Worm (Caenorhabditis elegans): Measurements from ENCODE around the gene let-805.

The let-805 gene

DNA sequence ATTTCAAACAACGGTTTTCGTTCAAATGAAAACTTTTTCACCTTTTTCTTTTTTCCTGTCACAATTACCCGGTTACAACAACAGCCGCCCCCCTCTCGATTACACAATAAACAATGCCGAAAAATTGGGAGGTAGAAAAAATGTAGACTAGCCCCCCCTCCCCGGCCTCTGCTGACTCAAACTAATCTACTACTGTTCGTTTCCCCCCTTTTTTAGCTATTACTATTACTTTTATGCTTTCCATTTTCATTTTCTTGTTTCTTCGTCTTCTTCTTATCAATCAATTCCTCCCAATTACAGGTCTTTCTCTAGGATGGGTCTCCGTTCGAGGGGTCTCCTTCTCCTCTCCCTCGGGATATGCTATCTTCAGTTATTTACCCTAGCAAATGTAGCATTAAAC, at the start of gene let-805:
let-805 (plus strand) TSS at position 301 of the 400 bp plus-strand sequence.
- TF ChIP-seq tbx-11 (GFP tag; IDR thresholded peaks at IDR 0.05), result no peak
- no peak for TF ChIP-seq aly-1 (tag; optimal IDR thresholded peaks at IDR 0.05)
- TF ChIP-seq hmg-4 (GFP tag; optimal IDR thresholded peaks at IDR 0.05), result no peak
- no peak for TF ChIP-seq F13C5.2 (tag; optimal IDR thresholded peaks at IDR 0.05)
- no peak for TF ChIP-seq tbx-37 (GFP tag; conservative IDR thresholded peaks at IDR 0.05)

DNA sequence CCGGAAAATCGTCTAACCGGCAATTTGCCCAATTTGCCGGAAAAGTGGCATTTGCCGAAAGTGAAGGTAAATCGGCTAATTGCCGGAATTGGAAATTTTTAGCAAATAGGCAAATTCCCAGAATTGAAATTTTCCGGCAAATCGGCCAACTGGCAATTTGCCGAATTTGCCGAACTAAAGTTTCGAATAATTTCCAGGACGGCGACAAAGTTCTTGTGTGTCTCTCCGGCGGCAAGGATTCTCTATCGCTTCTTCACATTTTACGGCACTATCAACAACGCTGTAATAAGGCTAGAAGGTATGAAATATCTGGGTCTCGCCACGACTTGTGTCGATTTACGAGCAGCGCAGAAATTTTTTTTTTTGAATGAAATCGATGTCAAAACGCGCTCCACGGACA, 41.7 kb upstream of the let-805 start:
- TF ChIP-seq F13C5.2 (tag; optimal IDR thresholded peaks at IDR 0.05), result no peak
- no peak for TF ChIP-seq sea-1 (GFP tag; conservative IDR thresholded peaks at IDR 0.05)
- no peak for TF ChIP-seq B0310.2 (tag; optimal IDR thresholded peaks at IDR 0.05)
- no peak for TF ChIP-seq tbx-37 (GFP tag; conservative IDR thresholded peaks at IDR 0.05)
- no peak for TF ChIP-seq hmg-4 (GFP tag; optimal IDR thresholded peaks at IDR 0.05)
- TF ChIP-seq scrt-1 (GFP tag; IDR thresholded peaks at IDR 0.05), result no peak
- no peak for TF ChIP-seq pes-1 (GFP tag; IDR thresholded peaks at IDR 0.05)
- TF ChIP-seq hnd-1 (tag; optimal IDR thresholded peaks at IDR 0.05), result no peak
- TF ChIP-seq ama-1 (optimal IDR thresholded peaks at IDR 0.05), result no peak
- TF ChIP-seq ceh-36 (tag; optimal IDR thresholded peaks at IDR 0.05), result no peak
- no peak for TF ChIP-seq tra-4 (tag; optimal IDR thresholded peaks at IDR 0.05)
- TF ChIP-seq ets-7 (tag; optimal IDR thresholded peaks at IDR 0.05), result no peak

DNA sequence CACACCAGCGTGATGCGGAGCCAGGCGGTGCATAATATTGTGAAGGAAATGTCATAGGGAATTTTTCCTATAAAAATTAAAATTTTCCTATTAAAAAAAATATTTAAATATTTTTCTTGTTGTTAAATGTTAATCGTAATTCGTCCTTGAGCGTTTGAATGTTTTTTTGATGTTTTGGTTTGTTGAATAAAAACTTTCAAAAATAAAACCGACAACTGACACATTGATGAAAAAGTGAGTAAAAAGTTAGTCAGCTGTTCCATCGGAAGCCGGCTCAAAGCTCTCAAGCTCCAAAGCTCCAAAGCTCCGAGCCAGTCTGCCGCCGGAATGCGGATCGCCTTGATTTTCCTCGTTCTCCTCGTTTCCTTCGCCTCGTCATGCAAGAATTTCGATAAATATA, 39.2 kb upstream of the let-805 start, which contains the start of gene Y71H2B.4:
Y71H2B.4 (plus strand) TSS at position 301 of the 400 bp plus-strand sequence.
- TF ChIP-seq hnd-1 (tag; optimal IDR thresholded peaks at IDR 0.05) (no peak), tbx-11 (GFP tag; IDR thresholded peaks at IDR 0.05) (no peak), ceh-13 (GFP tag; optimal IDR thresholded peaks at IDR 0.05) (no peak), ceh-36 (tag; optimal IDR thresholded peaks at IDR 0.05) (no peak), hmbx-1 (tag; optimal IDR thresholded peaks at IDR 0.05) (no peak), scrt-1 (GFP tag; IDR thresholded peaks at IDR 0.05) (no peak), ets-7 (tag; optimal IDR thresholded peaks at IDR 0.05) (no peak), aly-1 (tag; optimal IDR thresholded peaks at IDR 0.05) (no peak), tbx-37 (GFP tag; conservative IDR thresholded peaks at IDR 0.05) (no peak), ama-1 (optimal IDR thresholded peaks at IDR 0.05) (no peak), sea-1 (GFP tag; conservative IDR thresholded peaks at IDR 0.05) (no peak), B0310.2 (tag; optimal IDR thresholded peaks at IDR 0.05) (no peak), F13C5.2 (tag; optimal IDR thresholded peaks at IDR 0.05) (no peak), pes-1 (GFP tag; IDR thresholded peaks at IDR 0.05) (no peak), flt-1 (GFP tag; IDR thresholded peaks at IDR 0.05) (no peak), tra-4 (tag; optimal IDR thresholded peaks at IDR 0.05) (no peak), hmg-4 (GFP tag; optimal IDR thresholded peaks at IDR 0.05) (no peak)

DNA sequence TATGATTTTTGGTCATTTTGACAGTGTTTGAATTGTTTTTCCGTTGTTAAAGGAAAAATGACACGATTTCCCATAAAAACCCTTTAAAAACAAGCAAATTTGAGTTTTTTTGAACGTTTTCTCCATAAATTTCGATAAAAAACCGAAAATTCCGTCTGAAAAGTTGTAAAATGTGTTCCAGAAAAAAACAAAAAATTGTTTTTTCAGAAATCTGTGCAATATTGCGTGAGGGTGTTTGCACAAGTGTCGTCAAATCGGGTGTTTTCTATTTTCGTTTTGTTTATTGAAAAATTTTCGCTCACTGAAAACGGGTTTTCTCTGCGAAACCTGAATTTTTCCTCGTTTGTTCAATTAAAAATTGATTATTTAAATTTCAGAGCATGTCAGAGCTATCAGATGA, 38.3 kb upstream of the let-805 start, which contains the start of gene ppfr-4:
ppfr-4 (plus strand) TSS at position 378 of the 400 bp plus-strand sequence.
- TF ChIP-seq scrt-1 (GFP tag; IDR thresholded peaks at IDR 0.05) (no peak), hmbx-1 (tag; optimal IDR thresholded peaks at IDR 0.05) (no peak), B0310.2 (tag; optimal IDR thresholded peaks at IDR 0.05) (no peak), tbx-37 (GFP tag; conservative IDR thresholded peaks at IDR 0.05) (no peak), ceh-36 (tag; optimal IDR thresholded peaks at IDR 0.05) (no peak), tbx-11 (GFP tag; IDR thresholded peaks at IDR 0.05) (no peak), F13C5.2 (tag; optimal IDR thresholded peaks at IDR 0.05) (no peak)

DNA sequence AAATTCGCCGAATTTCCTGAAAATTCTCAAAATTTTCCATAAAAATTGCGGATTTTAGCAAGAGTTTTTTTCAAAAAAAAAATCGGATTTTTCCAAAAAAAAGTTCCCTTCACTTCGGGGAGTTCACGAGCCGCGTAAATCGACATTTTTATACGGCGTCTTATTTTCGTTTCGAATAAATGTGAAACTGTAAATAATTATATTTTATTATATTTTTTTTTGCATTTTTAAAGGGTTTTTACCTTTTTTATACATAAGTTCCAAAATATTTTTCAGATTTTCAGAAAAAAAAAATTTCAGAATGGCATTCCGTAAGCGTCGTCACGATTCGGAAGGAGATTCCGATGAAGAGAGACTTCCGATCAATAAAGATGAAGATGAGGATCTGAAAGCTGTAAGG, 35.0 kb upstream of the let-805 start, which contains the start of gene Y71H2B.2:
Y71H2B.2 (plus strand) TSS at position 301 of the 400 bp plus-strand sequence.
- TF ChIP-seq ets-7 (tag; optimal IDR thresholded peaks at IDR 0.05) (no peak), ceh-36 (tag; optimal IDR thresholded peaks at IDR 0.05) (no peak), hmg-4 (GFP tag; optimal IDR thresholded peaks at IDR 0.05) (no peak), F13C5.2 (tag; optimal IDR thresholded peaks at IDR 0.05) (no peak), tbx-11 (GFP tag; IDR thresholded peaks at IDR 0.05) (no peak), B0310.2 (tag; optimal IDR thresholded peaks at IDR 0.05) (no peak), scrt-1 (GFP tag; IDR thresholded peaks at IDR 0.05) (no peak), tra-4 (tag; optimal IDR thresholded peaks at IDR 0.05) (no peak), aly-1 (tag; optimal IDR thresholded peaks at IDR 0.05) (no peak), tbx-37 (GFP tag; conservative IDR thresholded peaks at IDR 0.05) (no peak), hnd-1 (tag; optimal IDR thresholded peaks at IDR 0.05) (no peak), ceh-13 (GFP tag; optimal IDR thresholded peaks at IDR 0.05) (no peak), ama-1 (optimal IDR thresholded peaks at IDR 0.05) (no peak), pes-1 (GFP tag; IDR thresholded peaks at IDR 0.05) (no peak), hmbx-1 (tag; optimal IDR thresholded peaks at IDR 0.05) (no peak), sea-1 (GFP tag; conservative IDR thresholded peaks at IDR 0.05) (no peak), flt-1 (GFP tag; IDR thresholded peaks at IDR 0.05) (no peak)

DNA sequence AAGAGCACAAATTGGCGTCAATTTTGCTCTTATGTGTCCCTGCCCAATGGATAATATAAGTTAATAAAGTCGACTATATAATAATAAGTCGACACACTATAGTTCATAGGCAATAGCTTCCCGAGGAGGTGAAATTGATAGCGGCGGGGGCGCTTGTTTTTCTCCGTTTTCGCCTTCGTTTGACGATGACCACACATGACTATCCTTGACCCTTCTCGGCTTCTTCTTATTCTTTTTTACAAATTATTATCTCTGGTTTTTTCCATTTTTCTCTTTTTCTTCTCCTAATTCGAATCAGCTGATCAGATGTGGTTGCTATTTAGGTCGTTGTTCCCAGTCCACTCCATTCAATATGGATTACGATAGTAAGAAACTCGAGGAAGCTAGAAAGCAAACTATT, 29.2 kb upstream of the let-805 start, which contains the start of gene acbp-8:
acbp-8 (plus strand) TSS at position 324 of the 400 bp plus-strand sequence.
- no peak for TF ChIP-seq hmg-4 (GFP tag; optimal IDR thresholded peaks at IDR 0.05)
- TF ChIP-seq sea-1 (GFP tag; conservative IDR thresholded peaks at IDR 0.05), result no peak
- no peak for TF ChIP-seq F13C5.2 (tag; optimal IDR thresholded peaks at IDR 0.05)
- no peak for TF ChIP-seq hmbx-1 (tag; optimal IDR thresholded peaks at IDR 0.05)
- TF ChIP-seq tbx-11 (GFP tag; IDR thresholded peaks at IDR 0.05), result no peak

DNA sequence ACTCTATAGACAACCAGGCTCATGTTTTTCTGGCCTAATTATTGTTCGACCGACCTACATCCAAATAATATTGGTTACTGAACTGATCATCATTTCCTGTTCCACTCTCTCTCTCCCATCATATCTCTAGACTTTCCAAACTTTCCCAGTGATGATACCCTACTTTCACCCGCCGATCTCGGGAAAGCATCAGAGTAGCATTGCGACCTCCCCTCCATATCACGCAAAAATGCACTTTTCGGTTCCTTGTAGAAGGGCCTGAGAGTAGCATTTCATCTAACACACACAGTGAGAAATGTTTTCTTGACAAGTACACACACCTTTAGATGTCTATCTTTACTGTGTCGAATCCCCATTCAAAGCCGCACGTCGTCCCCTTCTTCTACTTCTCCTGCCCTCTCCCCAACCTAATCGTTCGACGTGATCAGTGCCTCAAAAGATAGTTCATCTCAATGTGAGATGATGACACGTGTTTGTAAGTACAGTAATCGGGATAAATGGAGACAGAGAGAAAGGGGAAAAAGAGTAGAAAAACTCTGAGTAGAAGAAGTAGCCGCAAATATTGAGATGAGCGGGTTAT, 25.0 kb upstream of the let-805 start:
- TF ChIP-seq ama-1 (optimal IDR thresholded peaks at IDR 0.05), result no peak
- TF ChIP-seq aly-1 (tag; optimal IDR thresholded peaks at IDR 0.05), result no peak
- TF ChIP-seq ceh-36 (tag; optimal IDR thresholded peaks at IDR 0.05), result no peak
- no peak for TF ChIP-seq scrt-1 (GFP tag; IDR thresholded peaks at IDR 0.05)
- TF ChIP-seq hmbx-1 (tag; optimal IDR thresholded peaks at IDR 0.05), result no peak
- TF ChIP-seq hmg-4 (GFP tag; optimal IDR thresholded peaks at IDR 0.05), result no peak
- no peak for TF ChIP-seq ets-7 (tag; optimal IDR thresholded peaks at IDR 0.05)
- TF ChIP-seq flt-1 (GFP tag; IDR thresholded peaks at IDR 0.05), result no peak
- no peak for TF ChIP-seq pes-1 (GFP tag; IDR thresholded peaks at IDR 0.05)
- TF ChIP-seq ceh-13 (GFP tag; optimal IDR thresholded peaks at IDR 0.05), result no peak
- TF ChIP-seq tbx-11 (GFP tag; IDR thresholded peaks at IDR 0.05), result no peak
